Worm (Caenorhabditis elegans) whole organism, mixed stage, embryonic: Measurements from ENCODE around the gene ZK721.4.

ENCODE experiments used
- cnd-1 ChIP-seq: fragments of 200-800 bp; sonication (Bioruptor generic); optimal IDR thresholded peaks from 2 replicates; lab custom pipeline; 2018; ENCODE audit warnings: mild to moderate bottlenecking, missing genetic modification characterization, missing compliant biosample characterization
- elt-1 ChIP-seq: sonication (generic microtip); optimal IDR thresholded peaks from 2 replicates; lab custom pipeline; 2017; ENCODE audit warnings: missing genetic modification characterization, mild to moderate bottlenecking, missing compliant biosample characterization, antibody characterized with exemption, moderate library complexity, borderline replicate concordance; ENCODE audit not compliant: insufficient read depth
- flh-1 ChIP-seq: fragments of 200-800 bp; sonication (Bioruptor generic); optimal IDR thresholded peaks from 2 replicates; lab custom pipeline; 2018; ENCODE audit warnings: mild to moderate bottlenecking, missing genetic modification characterization, moderate library complexity, missing compliant biosample characterization
- ham-2 ChIP-seq: fragments of 200-800 bp; sonication (Bioruptor generic); optimal IDR thresholded peaks from 2 replicates; lab custom pipeline; 2018; ENCODE audit warnings: mild to moderate bottlenecking, missing genetic modification characterization, missing compliant biosample characterization
- lin-13 ChIP-seq: fragments of 150-350 bp; optimal IDR thresholded peaks from 2 replicates; lab custom pipeline; 2014; ENCODE audit warnings: missing biosample characterization, missing genetic modification characterization
- lsy-2 ChIP-seq: fragments of 150-350 bp; optimal IDR thresholded peaks from 2 replicates; lab custom pipeline; 2014; ENCODE audit warnings: missing biosample characterization, missing genetic modification characterization
- mls-2 ChIP-seq: sonication (generic microtip); optimal IDR thresholded peaks from 2 replicates; lab custom pipeline; 2016; ENCODE audit warnings: mild to moderate bottlenecking, missing genetic modification characterization, moderate library complexity, missing compliant biosample characterization
- nhr-12 ChIP-seq: fragments of 150-350 bp; optimal IDR thresholded peaks from 2 replicates; lab custom pipeline; 2014; ENCODE audit warnings: missing biosample characterization, missing genetic modification characterization
- nhr-2 ChIP-seq: fragments of 150-350 bp; optimal IDR thresholded peaks from 2 replicates; lab custom pipeline; 2014; ENCODE audit warnings: missing biosample characterization, missing genetic modification characterization
- nhr-237 ChIP-seq: fragments of 150-350 bp; optimal IDR thresholded peaks from 2 replicates; lab custom pipeline; 2014; ENCODE audit warnings: missing biosample characterization, missing genetic modification characterization
- nhr-76 ChIP-seq: sonication (generic microtip); optimal IDR thresholded peaks from 2 replicates; lab custom pipeline; 2017; ENCODE audit warnings: missing biosample characterization, missing genetic modification characterization
- sptf-1 ChIP-seq: sonication (generic microtip); optimal IDR thresholded peaks from 2 replicates; lab custom pipeline; 2017; ENCODE audit warnings: mild to moderate bottlenecking, missing genetic modification characterization, moderate library complexity, missing compliant biosample characterization
- unc-62 ChIP-seq: fragments of 150-350 bp; optimal IDR thresholded peaks from 2 replicates; lab custom pipeline; 2014; ENCODE audit warnings: missing biosample characterization, missing genetic modification reagents, missing genetic modification characterization
- ztf-11 ChIP-seq: fragments of 150-350 bp; optimal IDR thresholded peaks from 2 replicates; lab custom pipeline; 2014; ENCODE audit warnings: missing biosample characterization, missing genetic modification characterization

DNA sequence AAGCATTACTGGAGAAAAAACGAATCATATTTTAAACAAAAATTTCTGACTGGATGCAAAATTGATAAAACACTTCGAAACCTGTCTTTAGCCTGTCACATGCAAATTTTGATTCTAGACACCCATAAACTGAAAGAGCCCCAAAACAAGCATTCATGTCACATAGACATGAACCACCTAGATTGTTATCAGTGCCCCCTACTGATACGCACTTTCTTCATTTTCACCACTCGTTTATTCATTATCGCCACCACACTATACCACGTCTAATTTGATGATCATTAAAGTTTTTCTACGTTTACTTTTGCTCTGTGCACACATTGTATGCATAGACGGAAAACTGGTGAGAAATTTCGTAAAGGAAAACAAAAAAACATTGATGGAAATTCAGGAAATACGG, 33.3 kb downstream of the ZK721.4 start, which contains the start of gene cnnm-2:
- TF ChIP-seq lsy-2 (tag; lab: Kevin White, UChicago) (no peak), elt-1 (no peak), cnd-1 (tag; lab: Kevin White, UChicago) (no peak), lin-13 (tag; lab: Kevin White, UChicago) (no peak), ztf-11 (tag; lab: Kevin White, UChicago) (no peak), nhr-237 (no peak), nhr-2 (no peak), unc-62 (GFP tag; lab: Kevin White, UChicago) (no peak), nhr-12 (tag; lab: Kevin White, UChicago) (no peak), mls-2 (tag; lab: Kevin White, UChicago) (no peak), flh-1 (GFP tag; lab: Kevin White, UChicago) (no peak), sptf-1 (tag; lab: Kevin White, UChicago) (no peak), nhr-76 (no peak), ham-2 (no peak)
